Fruit fly (Drosophila melanogaster): ENCODE results near the gene neur.
A peak's percentile ranks its signal among the peaks of the same experiment; 100 is the strongest.

The neur gene

DNA sequence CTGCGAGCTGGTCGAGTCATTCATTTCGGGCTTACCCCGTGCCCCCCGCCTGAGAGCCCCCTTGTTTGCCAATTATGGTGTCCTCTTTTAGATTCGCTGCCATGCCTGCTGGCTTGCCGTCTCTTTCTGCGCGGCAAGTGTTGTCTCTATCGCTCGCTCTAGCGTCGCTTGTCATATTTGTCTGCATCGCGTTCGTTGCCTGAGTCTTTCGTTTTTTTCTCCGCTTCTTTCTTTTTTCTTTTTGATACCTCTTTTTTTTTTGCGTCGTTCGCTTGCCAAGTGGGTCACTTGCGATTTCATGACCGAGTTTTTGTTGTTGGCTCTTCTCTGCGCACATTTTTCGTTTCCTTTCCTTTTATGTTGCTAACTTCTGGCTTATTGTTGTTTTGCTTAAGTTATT is 67.5 kb downstream of the neur start (continued):
- peak; percentile 13 for TF ChIP-seq CG6854 (GFP tag; optimal IDR thresholded peaks at IDR 0.05)
- TF ChIP-seq topi (GFP tag; optimal IDR thresholded peaks at IDR 0.05), result no peak
- no peak for TF ChIP-seq CG11762 (GFP tag; optimal IDR thresholded peaks at IDR 0.05; ENCODE audit: insufficient read depth)
- TF ChIP-seq cyc (GFP tag; optimal IDR thresholded peaks at IDR 0.05), result no peak
- TF ChIP-seq CG8319 (GFP tag; optimal IDR thresholded peaks at IDR 0.05), result no peak
- peak; percentile 41 for TF ChIP-seq CG32006 (GFP tag; optimal IDR thresholded peaks at IDR 0.05)
- TF ChIP-seq net (GFP tag; optimal IDR thresholded peaks at IDR 0.05), result no peak
- TF ChIP-seq Gug (GFP tag; IDR thresholded peaks at IDR 0.05), result no peak
- TF ChIP-seq CG3032 (tag; optimal IDR thresholded peaks at IDR 0.05), result no peak
- no peak for TF ChIP-seq fd59A (GFP tag; optimal IDR thresholded peaks at IDR 0.05)
- no peak for TF ChIP-seq Eip93F (GFP tag; optimal IDR thresholded peaks at IDR 0.05)
- peak; percentile 66; the same call in 2 of the 3 replicates for TF ChIP-seq CG8119 (GFP tag; IDR thresholded peaks at IDR 0.05)
- no peak for TF ChIP-seq fkh (GFP tag; optimal IDR thresholded peaks at IDR 0.05)
- peak; percentile 62 for TF ChIP-seq CG6163 (GFP tag; IDR thresholded peaks at IDR 0.05)
- TF ChIP-seq CG15336 (GFP tag; IDR thresholded peaks at IDR 0.05), result peak; percentile 64
- no peak for TF ChIP-seq vri (GFP tag; optimal IDR thresholded peaks at IDR 0.05)
- peak; percentile 65 for TF ChIP-seq Eip78C (GFP tag)
- TF ChIP-seq Ets96B (tag; optimal IDR thresholded peaks at IDR 0.05), result peak; percentile 12
- no peak for TF ChIP-seq CG9139 (GFP tag; optimal IDR thresholded peaks at IDR 0.05)
- TF ChIP-seq achi (GFP tag; optimal IDR thresholded peaks at IDR 0.05), result peak; percentile 30
- TF ChIP-seq Blimp-1 (GFP tag; optimal IDR thresholded peaks at IDR 0.05), result peak; percentile 89

DNA sequence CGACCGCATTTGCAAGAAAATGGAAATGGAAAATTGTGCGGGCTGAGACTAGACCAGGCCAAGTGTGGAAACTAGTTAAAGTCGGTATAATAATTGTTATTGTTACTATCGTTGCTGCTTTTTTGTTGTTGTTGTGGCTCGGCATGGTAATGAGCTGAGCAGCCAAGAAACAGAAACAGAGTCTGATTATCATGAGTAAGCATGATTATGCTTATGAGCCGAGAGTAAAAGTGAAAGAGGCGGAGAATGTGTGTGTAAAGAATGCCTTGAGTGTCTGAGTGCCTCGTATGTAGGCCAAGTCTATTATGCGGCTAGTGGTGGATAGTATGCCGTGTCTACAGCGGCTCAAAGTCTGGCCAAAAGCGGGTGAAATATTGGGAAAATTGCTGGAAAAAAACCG is 68.6 kb downstream of the neur start:
- no peak for TF ChIP-seq cyc (GFP tag; optimal IDR thresholded peaks at IDR 0.05)
- TF ChIP-seq CG10631 (GFP tag; optimal IDR thresholded peaks at IDR 0.05), result no peak
- TF ChIP-seq CG6792 (GFP tag; optimal IDR thresholded peaks at IDR 0.05), result no peak
- TF ChIP-seq fkh (GFP tag; optimal IDR thresholded peaks at IDR 0.05), result no peak
- TF ChIP-seq pdm3 (GFP tag; optimal IDR thresholded peaks at IDR 0.05), result no peak
- TF ChIP-seq CG1621 (tag; optimal IDR thresholded peaks at IDR 0.05), result no peak
- no peak for TF ChIP-seq eg (GFP tag; IDR thresholded peaks at IDR 0.05)
